Worm (Caenorhabditis elegans): Measurements from ENCODE around the gene rmd-6.

Gene rmd-6

DNA sequence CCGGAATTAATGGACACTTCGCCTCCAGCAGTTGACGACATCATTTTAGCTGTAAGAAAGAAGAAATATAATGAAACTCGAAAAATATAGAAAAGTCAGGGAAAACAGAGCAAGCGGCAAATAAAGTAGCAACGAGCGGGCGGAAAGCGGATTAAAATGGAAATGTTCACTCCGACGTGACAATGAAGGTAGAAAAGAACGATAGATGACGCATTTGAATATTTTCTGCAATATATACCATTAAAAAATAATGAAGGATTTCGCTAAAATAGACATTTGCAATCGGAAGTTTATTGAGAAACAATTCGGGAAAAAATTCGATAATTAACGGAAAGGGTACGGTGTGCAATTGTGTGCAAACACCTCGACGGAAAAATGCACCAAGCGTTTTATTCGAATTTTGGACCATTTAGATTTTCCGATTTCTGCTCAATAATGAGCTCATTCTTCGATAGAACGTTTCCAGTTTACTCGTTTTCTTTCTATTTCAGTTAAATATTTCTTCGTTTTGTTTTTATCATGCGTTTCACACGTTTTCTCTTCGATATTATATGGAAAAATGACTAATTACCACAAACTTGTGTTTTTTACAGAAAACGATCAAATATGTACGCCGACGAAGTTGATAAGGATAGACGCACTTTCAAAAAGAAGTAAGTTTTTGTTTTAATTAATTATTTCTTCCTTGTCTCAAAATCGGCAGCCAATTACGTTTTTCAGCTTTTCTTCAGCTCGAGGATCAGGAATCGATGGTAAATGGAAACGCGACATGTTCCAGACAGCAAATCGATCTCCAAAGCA, 22.5 kb downstream of the rmd-6 start, which contains the start of the genes snpn-1 and C02B10.4:
Gene snpn-1, minus strand, starts transcription at position 51 of the 801 bp plus-strand sequence.
Gene C02B10.4, plus strand, starts transcription at position 594 of the 801 bp plus-strand sequence.
- TF ChIP-seq snpc-4 (tag; optimal IDR thresholded peaks at IDR 0.05) (peak; percentile 32), nhr-12 (tag; optimal IDR thresholded peaks at IDR 0.05) (no peak), ceh-8 (GFP tag; optimal IDR thresholded peaks at IDR 0.05) (no peak), pqm-1 (tag; optimal IDR thresholded peaks at IDR 0.05) (no peak), nhr-11 (tag; optimal IDR thresholded peaks at IDR 0.05) (no peak), sox-4 (tag; optimal IDR thresholded peaks at IDR 0.05) (no peak), lin-39 (tag; optimal IDR thresholded peaks at IDR 0.05) (peak; percentile 35), aha-1 (tag; optimal IDR thresholded peaks at IDR 0.05) (no peak), sup-37 (GFP tag; optimal IDR thresholded peaks at IDR 0.05) (no peak), fkh-8 (tag; optimal IDR thresholded peaks at IDR 0.05) (peak; percentile 26), mdl-1 (tag; optimal IDR thresholded peaks at IDR 0.05) (no peak), ces-1 (GFP tag; optimal IDR thresholded peaks at IDR 0.05) (no peak), C34B4.2 (tag; optimal IDR thresholded peaks at IDR 0.05) (no peak), zip-4 (GFP tag; optimal IDR thresholded peaks at IDR 0.05) (no peak), rnt-1 (tag; optimal IDR thresholded peaks at IDR 0.05) (peak; percentile 45), unc-130 (tag; optimal IDR thresholded peaks at IDR 0.05) (peak; percentile 36), lsy-2 (tag; optimal IDR thresholded peaks at IDR 0.05) (peak; percentile 98 to 99), hlh-4 (tag; optimal IDR thresholded peaks at IDR 0.05) (no peak), ets-5 (GFP tag; IDR thresholded peaks at IDR 0.05) (no peak), egl-13 (tag; optimal IDR thresholded peaks at IDR 0.05) (no peak), mab-9 (GFP tag; IDR thresholded peaks at IDR 0.05) (no peak), unc-62 (GFP tag; optimal IDR thresholded peaks at IDR 0.05) (no peak), efl-3 (GFP tag; optimal IDR thresholded peaks at IDR 0.05) (no peak), ama-1 (optimal IDR thresholded peaks at IDR 0.05) (no peak), nhr-84 (tag; optimal IDR thresholded peaks at IDR 0.05) (no peak), jun-1 (tag; optimal IDR thresholded peaks at IDR 0.05) (no peak), nhr-20 (tag; optimal IDR thresholded peaks at IDR 0.05) (peak; percentile 64), sptf-1 (tag; optimal IDR thresholded peaks at IDR 0.05) (no peak), ceh-82 (tag; optimal IDR thresholded peaks at IDR 0.05) (peak; percentile 25 to 68 (median 51)), fos-1 (tag; optimal IDR thresholded peaks at IDR 0.05) (peak; percentile 17), efl-1 (optimal IDR thresholded peaks at IDR 0.05) (peak; percentile 57 to 64), efl-1 (GFP tag; optimal IDR thresholded peaks at IDR 0.05 in 1 of 2) (peak; percentile 71 to 97), nhr-85 (tag) (no peak), nhr-47 (tag; optimal IDR thresholded peaks at IDR 0.05) (peak; percentile 73), mef-2 (tag; optimal IDR thresholded peaks at IDR 0.05) (no peak), nhr-77 (tag; optimal IDR thresholded peaks at IDR 0.05) (no peak), nhr-71 (tag; optimal IDR thresholded peaks at IDR 0.05) (peak; percentile 71), snu-23 (GFP tag; optimal IDR thresholded peaks at IDR 0.05) (peak; percentile 77), hlh-17 (GFP tag; optimal IDR thresholded peaks at IDR 0.05; ENCODE audit: borderline replicate concordance) (no peak), nhr-90 (tag; optimal IDR thresholded peaks at IDR 0.05; ENCODE audit: poor library complexity) (peak; percentile 37), lin-35 (GFP tag; optimal IDR thresholded peaks at IDR 0.05) (peak; percentile 67 to 72), mep-1 (tag; optimal IDR thresholded peaks at IDR 0.05) (peak; percentile 62), dpl-1 (GFP tag; optimal IDR thresholded peaks at IDR 0.05) (peak; percentile 49 to 62 (median 62)), hpl-2 (GFP tag; optimal IDR thresholded peaks at IDR 0.05) (no peak), aly-2 (tag; optimal IDR thresholded peaks at IDR 0.05) (peak; percentile 16), tlp-1 (tag; optimal IDR thresholded peaks at IDR 0.05) (no peak), lir-3 (tag; optimal IDR thresholded peaks at IDR 0.05; ENCODE audit: poor library complexity) (no peak), ceh-88 (GFP tag; IDR thresholded peaks at IDR 0.05) (no peak), elt-2 (tag; optimal IDR thresholded peaks at IDR 0.05) (no peak), unc-86 (tag; optimal IDR thresholded peaks at IDR 0.05) (peak; percentile 21), Y116A8C.19 (tag; optimal IDR thresholded peaks at IDR 0.05; ENCODE audit: borderline replicate concordance) (no peak), alr-1 (tag; optimal IDR thresholded peaks at IDR 0.05; ENCODE audit: borderline replicate concordance) (no peak)
